Fruit fly (Drosophila melanogaster): Measurements from ENCODE around the gene CG42673.

Gene CG42673

DNA sequence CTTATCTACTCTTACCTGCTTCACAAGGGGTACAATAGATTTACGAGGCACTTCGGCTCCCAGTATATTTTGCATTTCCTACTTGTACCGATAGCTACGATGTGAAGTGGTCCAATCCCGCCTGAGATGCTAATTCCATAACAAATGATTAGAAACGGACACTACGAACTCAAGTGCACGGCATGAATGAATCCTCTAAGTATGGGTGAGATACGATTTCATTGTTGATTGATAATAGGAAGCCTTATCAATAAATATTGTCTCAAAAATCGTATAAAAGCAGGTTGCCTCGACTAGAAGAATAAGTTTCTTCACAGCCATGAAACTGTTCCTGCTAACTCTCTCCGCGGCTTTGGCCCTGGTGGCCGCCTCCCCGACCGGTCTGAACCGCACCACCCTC is 93.7 kb downstream of the CG42673 start, which contains the start of gene CG18180:
TSS of gene CG18180 (plus strand) at position 301 of the 400 bp plus-strand sequence.
- TF ChIP-seq psq (optimal IDR thresholded peaks at IDR 0.05) = no peak
- no peak for TF ChIP-seq usp (GFP tag; optimal IDR thresholded peaks at IDR 0.05)
- TF ChIP-seq Dll (optimal IDR thresholded peaks at IDR 0.05) = no peak
- no peak for TF ChIP-seq EcR (GFP tag; optimal IDR thresholded peaks at IDR 0.05)
- no peak for TF ChIP-seq pan (optimal IDR thresholded peaks at IDR 0.05)
- no peak for TF ChIP-seq CG8478 (optimal IDR thresholded peaks at IDR 0.05)

dm6 chr3L:9643762-9644161 is 96.7 kb downstream of the CG42673 start, which contains the start of gene CNMaR:
Gene CNMaR, plus strand, starts transcription at chr3L:9644109.
- TF ChIP-seq psq (optimal IDR thresholded peaks at IDR 0.05) (no peak), pan (optimal IDR thresholded peaks at IDR 0.05) (no peak), EcR (GFP tag; optimal IDR thresholded peaks at IDR 0.05) (no peak), CG8478 (optimal IDR thresholded peaks at IDR 0.05) (no peak), Dll (optimal IDR thresholded peaks at IDR 0.05) (no peak), usp (GFP tag; optimal IDR thresholded peaks at IDR 0.05) (no peak)
